Fruit fly (Drosophila melanogaster): Measurements from ENCODE around the gene CG14693.

Gene CG14693

dm6 chr3R:10784058-10784499 lies 30.8 kb downstream of the CG14693 start, which contains the start of the genes mRpL37 and Rbp1 (continued):
- TF ChIP-seq Hsf (GFP tag; optimal IDR thresholded peaks at IDR 0.05) (peak; percentile 80), CG10979 (tag; optimal IDR thresholded peaks at IDR 0.05) (peak; percentile 63), zf30C (GFP tag; optimal IDR thresholded peaks at IDR 0.05) (no peak), CG6175 (GFP tag; IDR thresholded peaks at IDR 0.05) (no peak), insv (GFP tag; optimal IDR thresholded peaks at IDR 0.05) (peak in 1 of 2 experiments; percentile 42), CG10366 (GFP tag; IDR thresholded peaks at IDR 0.05) (peak; percentile 54), CG4404 (GFP tag; IDR thresholded peaks at IDR 0.05) (peak; percentile 94), jigr1 (GFP tag; IDR thresholded peaks at IDR 0.05) (peak; percentile 66; the same call in 2 of the 3 replicates), Meics (GFP tag; optimal IDR thresholded peaks at IDR 0.05) (peak; percentile 65), ac (GFP tag; optimal IDR thresholded peaks at IDR 0.05) (no peak), h (optimal IDR thresholded peaks at IDR 0.05) (no peak), Mad (GFP tag; optimal IDR thresholded peaks at IDR 0.05) (peak; percentile 54), CG34422 (GFP tag; IDR thresholded peaks at IDR 0.05) (peak; percentile 47; the same call in 2 of the 3 replicates), ind (GFP tag; optimal IDR thresholded peaks at IDR 0.05) (peak; percentile 84), CG3407 (GFP tag; optimal IDR thresholded peaks at IDR 0.05) (no peak), CG1603 (tag; optimal IDR thresholded peaks at IDR 0.05) (no peak), gsb (GFP tag; IDR thresholded peaks at IDR 0.05) (no peak), bab2 (GFP tag; optimal IDR thresholded peaks at IDR 0.05) (peak; percentile 60), crol (GFP tag; IDR thresholded peaks at IDR 0.05) (no peak), CG15514 (GFP tag; optimal IDR thresholded peaks at IDR 0.05) (peak; percentile 53), row (GFP tag; IDR thresholded peaks at IDR 0.05) (peak; percentile 97), az2 (GFP tag; optimal IDR thresholded peaks at IDR 0.05) (peak; percentile 77), CG12104 (GFP tag; optimal IDR thresholded peaks at IDR 0.05) (peak; percentile 50), NfI (GFP tag; optimal IDR thresholded peaks at IDR 0.05) (peak; percentile 71), CG7271 (tag; optimal IDR thresholded peaks at IDR 0.05) (no peak), Pdp1 (GFP tag; optimal IDR thresholded peaks at IDR 0.05) (peak; percentile 82 to 89), CG9215 (GFP tag; IDR thresholded peaks at IDR 0.05) (peak; percentile 88), bbx (GFP tag; IDR thresholded peaks at IDR 0.05; ENCODE audit: partially characterized antibody) (peak; percentile 56), CG10462 (GFP tag; optimal IDR thresholded peaks at IDR 0.05) (peak; percentile 15), CG12942 (GFP tag; optimal IDR thresholded peaks at IDR 0.05) (peak; percentile 75), CG8359 (GFP tag; optimal IDR thresholded peaks at IDR 0.05; ENCODE audit: borderline replicate concordance) (no peak), CG10543 (GFP tag; optimal IDR thresholded peaks at IDR 0.05) (peak; percentile 59), CG14860 (GFP tag; IDR thresholded peaks at IDR 0.05; ENCODE audit: partially characterized antibody) (peak; percentile 95), Dad (GFP tag; optimal IDR thresholded peaks at IDR 0.05) (peak; percentile 24), amos (GFP tag; IDR thresholded peaks at IDR 0.05; ENCODE audit: partially characterized antibody) (peak; percentile 78), CG7372 (GFP tag; IDR thresholded peaks at IDR 0.05) (peak; percentile 54; the same call in 1 of the 2 replicates), CG10147 (GFP tag; optimal IDR thresholded peaks at IDR 0.05) (peak; percentile 86), CG17361 (GFP tag; IDR thresholded peaks at IDR 0.05) (peak; percentile 91), CG34224 (GFP tag; IDR thresholded peaks at IDR 0.05; ENCODE audit: partially characterized antibody) (peak; percentile 79), CG1233 (GFP tag; optimal IDR thresholded peaks at IDR 0.05) (peak; percentile 73), Xbp1 (GFP tag; optimal IDR thresholded peaks at IDR 0.05) (peak; percentile 86), Aef1 (GFP tag; IDR thresholded peaks at IDR 0.05) (peak; percentile 88), caup (GFP tag; optimal IDR thresholded peaks at IDR 0.05; ENCODE audit: severe bottlenecking) (peak; percentile 44), CG6272 (GFP tag; IDR thresholded peaks at IDR 0.05) (peak; percentile 87), tgo (GFP tag; IDR thresholded peaks at IDR 0.05) (peak; percentile 50; the same call in 2 of the 3 replicates), mld (GFP tag; IDR thresholded peaks at IDR 0.05; ENCODE audit: partially characterized antibody) (peak; percentile 40; the same call in 1 of the 3 replicates), CG8944 (GFP tag; optimal IDR thresholded peaks at IDR 0.05) (peak; percentile 34), Opbp (GFP tag; IDR thresholded peaks at IDR 0.05; ENCODE audit: partially characterized antibody) (peak; percentile 68), CG13123 (GFP tag; optimal IDR thresholded peaks at IDR 0.05) (peak; percentile 50), tin (GFP tag; optimal IDR thresholded peaks at IDR 0.05) (peak; percentile 78)
